Worm (Caenorhabditis elegans): Measurements from ENCODE around the gene oig-5.

DNA sequence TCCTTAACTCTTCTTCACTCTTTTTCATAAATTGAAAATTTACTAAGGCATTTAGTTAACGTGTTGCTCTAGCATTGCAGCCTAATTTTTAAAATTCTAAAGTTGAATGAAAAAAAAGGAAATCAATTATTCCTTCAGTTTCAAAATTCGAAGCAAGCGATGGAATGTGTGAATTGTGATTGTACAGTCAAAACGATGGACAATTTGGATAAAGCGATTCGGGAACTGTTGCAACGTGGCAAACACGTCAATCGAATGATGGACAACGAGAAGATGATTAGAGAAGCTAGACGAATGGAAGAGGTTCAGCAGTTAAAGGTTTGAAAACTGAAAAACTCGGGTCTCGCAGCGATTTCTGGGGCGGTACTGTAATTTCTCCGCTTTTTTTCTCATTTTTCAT lies 7.8 kb upstream of the oig-5 start, which contains the start of gene Y57G11C.14:
- no peak for TF ChIP-seq cog-1 (tag; optimal IDR thresholded peaks at IDR 0.05)
- TF ChIP-seq klf-2 (GFP tag; conservative IDR thresholded peaks at IDR 0.05): no peak
- TF ChIP-seq med-1 (GFP tag; optimal IDR thresholded peaks at IDR 0.05; ENCODE audit: insufficient read depth): no peak
- TF ChIP-seq T22C8.4 (GFP tag; IDR thresholded peaks at IDR 0.05): no peak
- no peak for TF ChIP-seq tab-1 (GFP tag; IDR thresholded peaks at IDR 0.05)
- no peak for TF ChIP-seq ref-1 (GFP tag; conservative IDR thresholded peaks at IDR 0.05)
- TF ChIP-seq ztf-23 (GFP tag; IDR thresholded peaks at IDR 0.05): no peak
- TF ChIP-seq flt-1 (GFP tag; IDR thresholded peaks at IDR 0.05): no peak

Data from whole organism, midembryonic.